Worm (Caenorhabditis elegans): Measurements from ENCODE around the gene egrh-2.

The egrh-2 gene

ce11 chrIV:990352-990751 lies at the start of gene egrh-2:
Gene egrh-2 (minus strand): TSS chrIV:990452.
- TF ChIP-seq unc-62 (GFP tag; optimal IDR thresholded peaks at IDR 0.05) = no peak

DNA sequence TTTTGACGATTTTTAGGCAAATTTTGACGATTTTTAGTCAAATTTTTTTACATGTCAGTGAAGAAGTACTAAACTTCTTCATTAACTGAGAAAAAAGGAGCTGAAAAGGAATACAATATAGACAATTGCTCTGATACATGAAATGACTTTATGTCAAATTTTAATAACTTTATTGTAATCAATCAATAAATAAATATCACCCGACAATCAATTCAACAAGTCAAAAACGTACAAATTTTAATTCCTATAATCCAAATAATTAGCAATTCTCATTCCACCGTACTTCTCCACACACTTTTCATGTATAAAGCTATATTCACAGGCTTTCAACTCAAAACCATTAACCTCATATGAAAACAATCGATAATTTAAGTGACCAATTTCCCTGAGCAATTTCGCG lies 48.3 kb upstream of the egrh-2 start:
- TF ChIP-seq unc-62 (GFP tag; optimal IDR thresholded peaks at IDR 0.05) = no peak

DNA sequence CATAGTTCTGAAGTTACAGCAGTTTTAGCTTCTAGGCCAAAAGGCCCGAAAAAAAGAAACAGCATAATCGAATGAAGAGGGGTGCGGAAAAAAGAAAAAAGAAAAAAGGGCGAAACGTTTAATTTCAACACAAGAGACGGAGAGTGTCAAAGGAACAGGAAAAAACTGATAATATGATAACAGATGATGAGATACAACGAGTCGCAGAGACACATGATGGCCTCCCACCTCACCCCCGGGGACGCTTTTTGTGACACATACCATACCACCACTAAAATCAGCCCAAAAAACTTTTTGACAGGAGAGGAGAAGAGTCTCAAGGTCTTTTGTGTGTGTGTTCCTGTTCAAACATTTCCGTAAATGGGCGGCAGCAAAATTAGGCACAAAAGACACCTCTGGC lies 44.9 kb upstream of the egrh-2 start:
- TF ChIP-seq unc-62 (GFP tag; optimal IDR thresholded peaks at IDR 0.05) = no peak

ce11 chrIV:1029939-1030338 lies 39.7 kb upstream of the egrh-2 start, which contains the start of gene abhd-14:
Gene abhd-14 (minus strand): TSS chrIV:1030039.
- TF ChIP-seq unc-62 (GFP tag; optimal IDR thresholded peaks at IDR 0.05) = no peak

DNA sequence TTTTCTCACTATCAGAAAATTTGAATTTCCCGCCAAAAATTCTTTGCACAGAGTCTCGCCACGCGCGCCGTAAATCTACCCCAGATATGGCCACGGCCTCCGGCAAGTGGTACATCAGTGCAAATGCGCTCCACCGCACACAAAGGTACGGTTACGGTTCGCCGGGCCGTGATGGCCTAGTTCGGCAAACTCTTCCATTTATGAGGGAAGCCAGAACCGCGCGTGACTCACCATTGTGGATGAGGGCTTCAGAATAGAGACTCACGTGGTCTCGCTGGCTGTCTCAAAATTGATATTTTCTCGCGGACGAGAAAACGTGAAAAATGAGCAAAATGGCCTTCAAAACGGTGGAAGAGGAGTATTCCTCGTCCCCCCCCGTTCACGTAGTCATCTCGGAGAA lies 29.5 kb upstream of the egrh-2 start:
- no peak for TF ChIP-seq unc-62 (GFP tag; optimal IDR thresholded peaks at IDR 0.05)

ce11 chrIV:1015430-1015829 lies 25.2 kb upstream of the egrh-2 start:
- no peak for TF ChIP-seq unc-62 (GFP tag; optimal IDR thresholded peaks at IDR 0.05)

DNA sequence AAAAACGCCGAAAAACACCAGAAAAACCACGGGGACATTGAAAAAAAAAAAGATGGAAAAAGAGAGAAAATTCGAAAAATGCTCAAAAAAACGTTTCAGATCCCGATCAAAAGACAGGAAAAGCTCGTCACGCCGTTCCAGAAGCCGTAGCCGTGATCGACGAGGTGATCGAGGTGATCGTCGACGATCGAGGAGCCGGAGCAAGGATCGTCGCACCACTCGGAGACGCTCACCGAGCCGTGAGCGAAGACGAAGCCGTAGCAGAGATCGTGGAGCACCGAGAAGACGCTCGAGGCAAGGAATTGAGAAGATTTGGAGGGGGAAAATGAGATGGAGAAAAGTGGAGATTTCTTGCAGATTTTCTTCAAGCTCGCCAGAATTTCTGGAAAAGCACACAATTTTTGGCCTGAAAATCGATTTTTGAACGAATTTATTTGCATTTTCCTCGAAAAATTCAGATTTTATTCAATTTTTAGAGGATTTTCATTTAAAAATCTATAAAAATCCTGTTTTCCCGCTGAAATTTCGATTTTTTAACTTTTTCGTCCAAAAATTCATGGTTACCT lies 23.1 kb upstream of the egrh-2 start:
- TF ChIP-seq unc-62 (GFP tag; optimal IDR thresholded peaks at IDR 0.05) = no peak

DNA sequence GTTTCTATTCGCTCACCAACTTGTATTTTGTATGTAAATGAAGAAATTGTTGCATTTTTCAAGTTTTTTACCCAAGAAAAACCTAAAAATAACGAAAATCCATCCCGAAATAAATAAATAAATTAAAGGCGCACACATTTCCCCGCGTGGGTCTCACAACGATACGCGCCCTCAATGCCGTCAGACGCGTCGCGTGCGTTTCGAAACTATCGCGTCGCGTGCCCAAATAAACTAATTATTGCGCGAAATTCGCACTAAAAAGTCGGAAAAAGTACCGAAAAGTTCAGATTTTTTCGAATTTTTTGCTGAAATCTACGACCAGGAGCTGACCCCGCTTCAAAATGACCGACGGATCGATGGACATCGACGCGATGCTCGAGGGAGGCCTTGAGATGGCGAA lies 22.2 kb upstream of the egrh-2 start, which contains the start of gene rbm-39:
Gene rbm-39 (plus strand): TSS at position 178 of the 400 bp plus-strand sequence.
- TF ChIP-seq unc-62 (GFP tag; optimal IDR thresholded peaks at IDR 0.05) = no peak

ce11 chrIV:1011776-1012175 lies 21.5 kb upstream of the egrh-2 start:
- no peak for TF ChIP-seq unc-62 (GFP tag; optimal IDR thresholded peaks at IDR 0.05)

- no peak for TF ChIP-seq unc-62 (GFP tag; optimal IDR thresholded peaks at IDR 0.05)
Observed at ce11 chrIV:1010212-1010611, 20.0 kb upstream of the egrh-2 start, which contains the start of gene atg-3. Gene atg-3 (plus strand): TSS chrIV:1010512.

ce11 chrIV:1009546-1009945 lies 19.3 kb upstream of the egrh-2 start, which contains the start of gene Y55F3AM.9:
Gene Y55F3AM.9 (minus strand): TSS chrIV:1009734.
- no peak for TF ChIP-seq unc-62 (GFP tag; optimal IDR thresholded peaks at IDR 0.05)

ce11 chrIV:1006662-1007061 lies 16.4 kb upstream of the egrh-2 start:
- TF ChIP-seq unc-62 (GFP tag; optimal IDR thresholded peaks at IDR 0.05) = no peak

DNA sequence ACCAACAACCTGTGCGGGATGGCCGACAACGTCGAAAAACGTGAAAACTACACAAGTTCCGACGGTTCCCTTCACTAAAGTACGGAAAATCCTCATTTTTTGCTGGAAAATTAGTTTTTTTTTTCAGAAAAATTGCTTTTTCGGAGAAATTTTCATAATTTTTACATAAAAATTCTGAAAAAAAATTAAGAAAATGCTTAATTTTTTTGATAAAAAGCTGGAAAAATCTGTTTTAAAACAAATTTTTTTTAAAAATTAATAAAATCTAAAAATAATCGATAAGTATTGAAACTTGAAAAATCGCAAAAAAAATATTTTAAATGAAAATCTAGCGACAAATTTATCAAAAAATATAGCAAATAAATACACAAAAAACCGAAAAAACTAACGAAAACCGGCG lies 15.5 kb upstream of the egrh-2 start, which contains the start of gene immp-2:
Gene immp-2 (minus strand): TSS at position 101 of the 400 bp plus-strand sequence.
- no peak for TF ChIP-seq unc-62 (GFP tag; optimal IDR thresholded peaks at IDR 0.05)

DNA sequence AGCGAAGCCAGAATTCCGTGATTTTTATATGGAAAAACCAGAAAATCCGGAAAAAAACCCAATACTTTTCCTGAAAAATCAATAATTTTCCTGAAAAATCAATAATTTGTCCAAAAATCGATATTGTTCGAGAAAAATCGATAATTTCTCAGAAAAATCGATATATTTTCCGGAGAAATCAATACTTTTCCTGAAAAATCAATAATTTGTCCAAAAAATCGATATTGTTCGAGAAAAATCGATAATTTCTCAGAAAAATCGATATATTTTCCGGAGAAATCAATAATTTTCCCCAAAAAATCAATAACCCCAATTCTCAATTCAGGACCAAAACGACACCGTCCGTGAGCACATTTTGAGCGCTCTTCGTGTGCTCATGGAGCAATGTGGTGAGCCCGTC lies 10.2 kb upstream of the egrh-2 start:
- no peak for TF ChIP-seq unc-62 (GFP tag; optimal IDR thresholded peaks at IDR 0.05)

DNA sequence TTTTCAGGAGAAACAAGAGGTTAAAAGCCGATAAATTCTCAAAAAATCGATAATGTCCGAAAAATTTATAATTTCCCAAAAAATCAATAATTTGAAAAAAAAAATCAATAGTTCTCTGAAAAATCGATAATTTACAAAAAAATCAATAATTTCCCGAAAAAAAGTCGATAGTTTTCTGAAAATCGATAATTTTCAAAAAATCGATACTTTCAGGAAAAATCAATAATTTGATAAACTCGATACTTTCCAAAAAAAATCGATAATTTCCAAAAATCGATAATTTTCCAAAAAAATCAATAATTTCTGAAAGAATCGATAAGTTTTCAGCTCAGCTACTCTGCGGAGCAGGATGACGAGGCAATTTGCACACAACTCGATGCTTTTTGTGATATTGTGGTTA lies 9.4 kb upstream of the egrh-2 start:
- TF ChIP-seq unc-62 (GFP tag; optimal IDR thresholded peaks at IDR 0.05) = no peak

DNA sequence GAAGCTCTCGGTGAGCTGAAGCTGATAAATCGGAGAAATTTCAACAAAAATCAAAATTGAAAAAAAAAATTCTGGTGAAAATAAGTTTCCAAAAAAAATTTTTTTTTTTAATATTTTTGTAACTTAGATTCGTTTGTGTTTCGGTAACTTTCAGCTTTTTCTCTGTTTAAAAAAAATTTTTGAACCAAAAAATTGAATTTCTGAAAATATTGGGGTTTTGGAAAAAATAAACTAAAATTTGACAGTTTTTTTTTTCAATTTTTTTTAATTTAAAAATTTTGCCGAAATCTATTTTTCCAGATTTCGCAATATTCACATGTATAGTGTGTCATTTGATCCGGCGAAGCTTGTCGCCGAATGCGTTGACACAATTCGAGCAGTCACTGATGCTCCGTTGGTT lies 8.7 kb upstream of the egrh-2 start, which contains the start of gene Y55F3AM.5:
Gene Y55F3AM.5 (plus strand): TSS at position 301 of the 400 bp plus-strand sequence.
- TF ChIP-seq unc-62 (GFP tag; optimal IDR thresholded peaks at IDR 0.05) = no peak

DNA sequence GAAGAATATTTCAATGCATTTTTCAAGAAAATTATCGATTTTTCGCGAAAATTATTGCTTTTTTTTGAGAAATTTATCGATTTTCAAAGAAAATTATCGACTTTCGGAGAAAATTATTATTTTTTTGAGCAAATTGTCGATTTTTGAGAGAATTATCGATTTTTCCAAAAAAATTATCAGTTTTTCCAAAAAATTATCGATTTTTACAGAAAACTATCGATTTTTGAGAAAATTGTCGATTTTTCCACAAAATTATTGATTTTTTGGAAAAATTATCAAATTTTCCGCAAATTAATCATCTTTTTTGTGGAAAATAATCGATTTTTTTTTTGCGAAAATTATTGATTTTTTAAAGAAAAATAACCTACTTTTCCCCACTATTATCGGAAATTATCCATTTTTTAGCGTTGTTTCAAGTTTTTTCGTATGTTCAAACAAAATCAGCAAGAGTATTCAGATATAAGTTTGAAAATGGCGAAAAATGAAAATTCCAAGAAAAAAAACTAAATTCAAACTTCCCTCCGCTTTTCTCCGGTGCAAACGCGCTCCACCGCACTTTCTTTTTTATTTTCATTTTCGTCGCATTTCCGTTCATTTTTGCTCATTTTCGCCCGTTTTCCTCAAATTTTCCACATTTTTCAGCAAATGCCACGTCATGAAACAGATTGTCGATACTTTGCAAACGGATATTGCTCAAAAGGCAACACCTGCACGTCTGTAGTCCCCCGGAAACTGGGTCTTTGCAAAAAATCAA lies 1.6 kb upstream of the egrh-2 start, which contains the start of gene lep-2:
Gene lep-2 (plus strand): TSS at position 637 of the 754 bp plus-strand sequence.
- TF ChIP-seq unc-62 (GFP tag; optimal IDR thresholded peaks at IDR 0.05) = no peak

Data from whole organism, dauer.